Worm (Caenorhabditis elegans) whole organism, L3 larva: ENCODE results near the gene sma-3.

Source experiments
- R02D3.7 ChIP-seq: fragments of 150-350 bp; optimal IDR thresholded peaks from 2 replicates; lab custom pipeline; 2014; ENCODE audit warnings: missing biosample characterization, missing genetic modification characterization
- ZK546.5 ChIP-seq: sonication (generic microtip); optimal IDR thresholded peaks from 2 replicates; lab custom pipeline; 2017; ENCODE audit warnings: missing biosample characterization, missing genetic modification characterization
- aly-2 ChIP-seq: fragments of 150-350 bp; optimal IDR thresholded peaks from 2 replicates; lab custom pipeline; 2014; ENCODE audit warnings: missing biosample characterization, missing genetic modification characterization
- ama-1 ChIP-seq: fragments of 150-350 bp; optimal IDR thresholded peaks from 2 replicates; lab custom pipeline; 2018
- ceh-16 ChIP-seq: sonication (generic microtip); optimal IDR thresholded peaks from 2 replicates; lab custom pipeline; 2017; ENCODE audit warnings: missing biosample characterization, missing genetic modification characterization
- ceh-28 ChIP-seq: fragments of 150-350 bp; optimal IDR thresholded peaks from 2 replicates; lab custom pipeline; 2014; ENCODE audit warnings: missing biosample characterization, missing genetic modification reagents, missing genetic modification characterization
- ceh-82 ChIP-seq: fragments of 150-350 bp; optimal IDR thresholded peaks from 2 replicates; lab custom pipeline; 2014; ENCODE audit warnings: missing biosample characterization, missing genetic modification characterization
- ceh-9 ChIP-seq: sonication (generic microtip); optimal IDR thresholded peaks from 2 replicates; lab custom pipeline; 2018; ENCODE audit warnings: missing biosample characterization, missing genetic modification characterization
- daf-12 ChIP-seq: fragments of 150-350 bp; optimal IDR thresholded peaks from 2 replicates; lab custom pipeline; 2014; ENCODE audit warnings: missing biosample characterization, missing genetic modification reagents, missing genetic modification characterization
- egl-27 ChIP-seq: sonication (generic microtip); optimal IDR thresholded peaks from 4 replicates; lab custom pipeline; 2017; ENCODE audit warnings: missing biosample characterization, missing genetic modification reagents, missing genetic modification characterization
- egl-5 ChIP-seq: fragments of 150-350 bp; optimal IDR thresholded peaks from 2 replicates; lab custom pipeline; 2017; ENCODE audit warnings: missing biosample characterization, missing genetic modification reagents, missing genetic modification characterization, inconsistent platforms
- elt-1 ChIP-seq: fragments of 150-350 bp; optimal IDR thresholded peaks from 2 replicates; lab custom pipeline; 2014; ENCODE audit warnings: missing biosample characterization, missing genetic modification characterization
- elt-2 ChIP-seq: sonication (generic microtip); optimal IDR thresholded peaks from 2 replicates; lab custom pipeline; 2016; ENCODE audit warnings: missing genetic modification reagents, mild to moderate bottlenecking, missing genetic modification characterization, missing compliant biosample characterization
- elt-3 ChIP-seq, 3 experiments: fragments of 150-350 bp in 1 of 3; sonication (generic microtip) in 2 of 3; optimal IDR thresholded peaks; 2 replicates in 2 of 3; 4 replicates in 1 of 3; lab custom pipeline; 2014 to 2017; ENCODE audit warnings: missing biosample characterization in 3 of 3, missing genetic modification characterization in 3 of 3
- eor-1 ChIP-seq, 2 experiments: fragments of 150-350 bp; optimal IDR thresholded peaks; 2 replicates each; lab custom pipeline; 2014 to 2018; ENCODE audit warnings: missing biosample characterization in 2 of 2, missing genetic modification characterization in 2 of 2
- fkh-10 ChIP-seq: sonication (generic microtip); optimal IDR thresholded peaks from 2 replicates; lab custom pipeline; 2017; ENCODE audit warnings: missing biosample characterization, missing genetic modification reagents, missing genetic modification characterization
- fkh-2 ChIP-seq: fragments of 150-350 bp; optimal IDR thresholded peaks from 2 replicates; lab custom pipeline; 2014; ENCODE audit warnings: missing biosample characterization, missing genetic modification reagents, missing genetic modification characterization
- fos-1 ChIP-seq: fragments of 150-350 bp; optimal IDR thresholded peaks from 2 replicates; lab custom pipeline; 2014; ENCODE audit warnings: missing biosample characterization, missing genetic modification characterization
- hmg-11 ChIP-seq: sonication (generic microtip); optimal IDR thresholded peaks from 2 replicates; lab custom pipeline; 2016; ENCODE audit warnings: missing genetic modification characterization, missing compliant biosample characterization
- jun-1 ChIP-seq: fragments of 150-350 bp; optimal IDR thresholded peaks from 2 replicates; lab custom pipeline; 2014; ENCODE audit warnings: missing biosample characterization, missing genetic modification reagents, missing genetic modification characterization
- lin-15B ChIP-seq: fragments of 150-350 bp; optimal IDR thresholded peaks from 2 replicates; lab custom pipeline; 2014; ENCODE audit warnings: missing biosample characterization, missing genetic modification characterization
- lin-39 ChIP-seq: fragments of 150-350 bp; optimal IDR thresholded peaks from 2 replicates; lab custom pipeline; 2018; ENCODE audit warnings: missing biosample characterization, missing genetic modification reagents, missing genetic modification characterization
- lsy-12 ChIP-seq: sonication (generic microtip); optimal IDR thresholded peaks from 2 replicates; lab custom pipeline; 2016; ENCODE audit warnings: mild to moderate bottlenecking, missing genetic modification characterization, missing compliant biosample characterization
- mdl-1 ChIP-seq: fragments of 150-350 bp; optimal IDR thresholded peaks from 2 replicates; lab custom pipeline; 2014; ENCODE audit warnings: missing biosample characterization, missing genetic modification characterization
- mml-1 ChIP-seq: fragments of 150-350 bp; sonication (generic microtip); optimal IDR thresholded peaks from 3 replicates; lab custom pipeline; 2014; ENCODE audit warnings: missing biosample characterization, missing genetic modification characterization
- nfya-1 ChIP-seq: sonication (generic microtip); optimal IDR thresholded peaks from 2 replicates; lab custom pipeline; 2017; ENCODE audit warnings: missing genetic modification characterization, mild to moderate bottlenecking, missing compliant biosample characterization, antibody characterized with exemption, moderate library complexity; ENCODE audit not compliant: insufficient read depth
- nhr-11 ChIP-seq: fragments of 150-350 bp; optimal IDR thresholded peaks from 2 replicates; lab custom pipeline; 2014; ENCODE audit warnings: missing biosample characterization, missing genetic modification characterization
- nhr-12 ChIP-seq: fragments of 150-350 bp; optimal IDR thresholded peaks from 2 replicates; lab custom pipeline; 2014; ENCODE audit warnings: missing biosample characterization, missing genetic modification characterization
- nhr-23 ChIP-seq: fragments of 150-350 bp; optimal IDR thresholded peaks from 2 replicates; lab custom pipeline; 2014; ENCODE audit warnings: missing biosample characterization, missing genetic modification reagents, missing genetic modification characterization
- nhr-237 ChIP-seq: fragments of 150-350 bp; optimal IDR thresholded peaks from 2 replicates; lab custom pipeline; 2014; ENCODE audit warnings: missing biosample characterization, missing genetic modification characterization
- nhr-25 ChIP-seq: sonication (generic microtip); optimal IDR thresholded peaks from 2 replicates; lab custom pipeline; 2017; ENCODE audit warnings: missing biosample characterization, missing genetic modification characterization
- nhr-28 ChIP-seq: fragments of 150-350 bp; optimal IDR thresholded peaks from 2 replicates; lab custom pipeline; 2014; ENCODE audit warnings: missing biosample characterization, missing genetic modification characterization
- nhr-43 ChIP-seq: sonication (generic microtip); optimal IDR thresholded peaks from 2 replicates; lab custom pipeline; 2016; ENCODE audit warnings: mild to moderate bottlenecking, missing genetic modification characterization, missing compliant biosample characterization; ENCODE audit not compliant: poor library complexity, severe bottlenecking
- nhr-67 ChIP-seq: fragments of 150-350 bp; optimal IDR thresholded peaks from 2 replicates; lab custom pipeline; 2014; ENCODE audit warnings: missing biosample characterization, missing genetic modification characterization
- nhr-76 ChIP-seq: fragments of 150-350 bp; sonication (generic microtip); optimal IDR thresholded peaks from 5 replicates; lab custom pipeline; 2014; ENCODE audit warnings: missing biosample characterization, missing genetic modification characterization
- nhr-77 ChIP-seq: fragments of 150-350 bp; optimal IDR thresholded peaks from 2 replicates; lab custom pipeline; 2014; ENCODE audit warnings: missing biosample characterization, missing genetic modification characterization
- pha-4 ChIP-seq: fragments of 150-350 bp; optimal IDR thresholded peaks from 2 replicates; lab custom pipeline; 2014; ENCODE audit warnings: missing biosample characterization, missing genetic modification reagents, missing genetic modification characterization
- pqm-1 ChIP-seq: fragments of 150-350 bp; optimal IDR thresholded peaks from 2 replicates; lab custom pipeline; 2017; ENCODE audit warnings: missing biosample characterization, missing genetic modification characterization, inconsistent platforms
- sea-2 ChIP-seq: fragments of 150-350 bp; sonication (generic microtip); optimal IDR thresholded peaks from 4 replicates; lab custom pipeline; 2014; ENCODE audit warnings: missing biosample characterization, missing genetic modification reagents, missing genetic modification characterization
- skn-1 ChIP-seq: fragments of 150-350 bp; optimal IDR thresholded peaks from 2 replicates; lab custom pipeline; 2014; ENCODE audit warnings: missing biosample characterization, missing genetic modification characterization
- snpc-4 ChIP-seq: fragments of 150-350 bp; optimal IDR thresholded peaks from 2 replicates; lab custom pipeline; 2014; ENCODE audit warnings: missing biosample characterization, missing genetic modification characterization
- tbx-2 ChIP-seq: sonication (generic microtip); optimal IDR thresholded peaks from 2 replicates; lab custom pipeline; 2016; ENCODE audit warnings: mild to moderate bottlenecking, missing genetic modification characterization, missing compliant biosample characterization
- unc-39 ChIP-seq: sonication (generic microtip); optimal IDR thresholded peaks from 4 replicates; lab custom pipeline; 2017; ENCODE audit warnings: missing biosample characterization, missing genetic modification characterization
- unc-62 ChIP-seq: fragments of 150-350 bp; sonication (generic microtip); optimal IDR thresholded peaks from 4 replicates; lab custom pipeline; 2014; ENCODE audit warnings: missing biosample characterization, missing genetic modification reagents, missing genetic modification characterization
- zag-1 ChIP-seq: fragments of 150-350 bp; optimal IDR thresholded peaks from 2 replicates; lab custom pipeline; 2014; ENCODE audit warnings: missing biosample characterization, missing genetic modification characterization
- ztf-11 ChIP-seq: fragments of 150-350 bp; optimal IDR thresholded peaks from 2 replicates; lab custom pipeline; 2014; ENCODE audit warnings: missing biosample characterization, missing genetic modification characterization
- ztf-4 ChIP-seq: fragments of 150-350 bp; optimal IDR thresholded peaks from 2 replicates; lab custom pipeline; 2014; ENCODE audit warnings: missing biosample characterization, missing genetic modification characterization

Gene sma-3

DNA sequence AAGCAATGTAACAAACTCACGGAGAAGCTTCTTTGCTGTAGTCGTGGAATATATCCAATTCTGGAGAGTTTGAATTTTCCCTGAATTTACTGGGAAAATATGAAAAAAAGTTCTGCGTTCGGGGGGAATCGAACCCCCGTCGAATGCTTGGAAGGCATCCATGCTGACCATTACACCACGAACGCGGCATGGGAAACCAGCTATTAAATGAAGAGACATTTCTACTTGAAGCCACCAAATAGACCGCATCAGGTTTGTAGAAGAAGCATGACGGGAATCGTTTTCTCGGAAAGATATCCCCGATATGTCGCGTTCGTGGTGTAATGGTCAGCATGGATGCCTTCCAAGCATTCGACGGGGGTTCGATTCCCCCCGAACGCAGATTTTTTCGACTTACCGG lies 24.7 kb upstream of the sma-3 start (continued):
- no peak for TF ChIP-seq snpc-4 (tag; lab: Kevin White, UChicago)
- TF ChIP-seq nhr-67 (tag; lab: Kevin White, UChicago): no peak
- no peak for TF ChIP-seq ceh-9
- TF ChIP-seq, all 47 proteins: peak for 10

DNA sequence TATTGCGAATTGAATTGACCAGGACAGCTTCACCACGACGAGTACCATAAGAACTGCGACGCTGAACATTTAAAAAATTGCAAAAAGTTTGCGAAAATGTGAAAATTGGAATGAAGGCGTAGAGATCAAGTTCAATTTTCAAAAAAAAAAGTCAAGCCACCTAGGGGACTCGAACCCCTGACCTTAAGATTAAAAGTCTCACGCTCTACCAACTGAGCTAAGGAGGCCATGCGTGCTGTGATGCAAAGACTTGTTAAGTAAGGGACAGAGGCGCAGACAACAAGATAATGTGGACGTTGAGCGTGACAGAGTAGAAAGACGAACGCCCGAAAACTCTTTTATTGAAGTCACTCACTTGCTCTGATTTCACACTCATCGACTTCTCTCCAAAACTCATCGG lies 23.8 kb upstream of the sma-3 start:
- TF ChIP-seq pha-4 (tag; lab: Kevin White, UChicago) (no peak), fkh-10 (GFP tag; lab: Kevin White, UChicago) (no peak), zag-1 (no peak), nhr-43 (tag; lab: Kevin White, UChicago) (peak; percentile 25), nhr-11 (tag; lab: Kevin White, UChicago) (no peak), jun-1 (no peak), mdl-1 (no peak), mml-1 (tag; lab: Kevin White, UChicago) (no peak), fkh-2 (no peak), ztf-11 (tag; lab: Kevin White, UChicago) (no peak), nhr-76 (no peak), fos-1 (tag; lab: Kevin White, UChicago) (no peak), nhr-23 (tag; lab: Kevin White, UChicago) (no peak), egl-5 (no peak), snpc-4 (tag; lab: Kevin White, UChicago) (no peak), nfya-1 (tag; lab: Kevin White, UChicago) (peak; percentile 67), nhr-67 (tag; lab: Kevin White, UChicago) (no peak), skn-1 (tag; lab: Kevin White, UChicago) (no peak), elt-2 (tag; lab: Kevin White, UChicago) (peak; percentile 35), daf-12 (no peak), unc-39 (no peak), ceh-82 (tag; lab: Kevin White, UChicago) (no peak), ceh-16 (no peak), nhr-28 (tag; lab: Kevin White, UChicago) (no peak), unc-62 (GFP tag; lab: Kevin White, UChicago) (no peak), lin-15B (tag; lab: Kevin White, UChicago) (peak; percentile 32), ceh-28 (tag; lab: Kevin White, UChicago) (no peak), elt-1 (tag; lab: Kevin White, UChicago) (no peak), eor-1 (tag; optimal IDR thresholded peaks at IDR 0.05; lab: Kevin White, UChicago) (no peak), nhr-77 (tag; lab: Kevin White, UChicago) (no peak), ZK546.5 (tag; lab: Kevin White, UChicago) (no peak), ama-1 (peak; percentile 18), ztf-4 (tag; lab: Kevin White, UChicago) (no peak), pqm-1 (tag; lab: Kevin White, UChicago) (peak; percentile 33), sea-2 (no peak), R02D3.7 (peak; percentile 45), elt-3 (tag; optimal IDR thresholded peaks at IDR 0.05; lab: Kevin White, UChicago) (peak in 1 of 3 experiments; percentile 59), egl-27 (peak; percentile 32), nhr-12 (tag; lab: Kevin White, UChicago) (no peak), lsy-12 (peak; percentile 67), aly-2 (tag; lab: Kevin White, UChicago) (no peak), hmg-11 (tag; lab: Kevin White, UChicago) (peak; percentile 89), nhr-237 (no peak), nhr-25 (tag; lab: Kevin White, UChicago) (no peak), lin-39 (tag; lab: Kevin White, UChicago) (peak; percentile 53), ceh-9 (no peak), tbx-2 (tag; lab: Kevin White, UChicago) (peak; percentile 28)
